Worm (Caenorhabditis elegans) whole organism, mixed stage, embryonic: ENCODE results near the gene K09E9.3.

Source experiments
- blmp-1 ChIP-seq: fragments of 150-350 bp; optimal IDR thresholded peaks from 2 replicates; lab custom pipeline; 2014; ENCODE audit warnings: missing biosample characterization, missing genetic modification characterization
- ceh-39 ChIP-seq: fragments of 150-350 bp; optimal IDR thresholded peaks from 2 replicates; lab custom pipeline; 2014; ENCODE audit warnings: missing biosample characterization, missing genetic modification characterization
- ces-1 ChIP-seq: fragments of 150-350 bp; optimal IDR thresholded peaks from 2 replicates; lab custom pipeline; 2014; ENCODE audit warnings: missing biosample characterization, missing genetic modification reagents, missing genetic modification characterization
- cnd-1 ChIP-seq: fragments of 200-800 bp; sonication (Bioruptor generic); optimal IDR thresholded peaks from 2 replicates; lab custom pipeline; 2018; ENCODE audit warnings: mild to moderate bottlenecking, missing genetic modification characterization, missing compliant biosample characterization
- elt-1 ChIP-seq: sonication (generic microtip); optimal IDR thresholded peaks from 2 replicates; lab custom pipeline; 2017; ENCODE audit warnings: missing genetic modification characterization, mild to moderate bottlenecking, missing compliant biosample characterization, antibody characterized with exemption, moderate library complexity, borderline replicate concordance; ENCODE audit not compliant: insufficient read depth
- elt-3 ChIP-seq: fragments of 150-350 bp; optimal IDR thresholded peaks from 2 replicates; lab custom pipeline; 2014; ENCODE audit warnings: missing biosample characterization, missing genetic modification characterization
- lsy-2 ChIP-seq: fragments of 150-350 bp; optimal IDR thresholded peaks from 2 replicates; lab custom pipeline; 2014; ENCODE audit warnings: missing biosample characterization, missing genetic modification characterization
- nhr-237 ChIP-seq: fragments of 150-350 bp; optimal IDR thresholded peaks from 2 replicates; lab custom pipeline; 2014; ENCODE audit warnings: missing biosample characterization, missing genetic modification characterization
- nhr-28 ChIP-seq: fragments of 150-350 bp; optimal IDR thresholded peaks from 2 replicates; lab custom pipeline; 2014; ENCODE audit warnings: missing biosample characterization, missing genetic modification characterization
- sptf-1 ChIP-seq: sonication (generic microtip); optimal IDR thresholded peaks from 2 replicates; lab custom pipeline; 2017; ENCODE audit warnings: mild to moderate bottlenecking, missing genetic modification characterization, moderate library complexity, missing compliant biosample characterization
- unc-62 ChIP-seq: fragments of 150-350 bp; optimal IDR thresholded peaks from 2 replicates; lab custom pipeline; 2014; ENCODE audit warnings: missing biosample characterization, missing genetic modification reagents, missing genetic modification characterization
- ztf-11 ChIP-seq: fragments of 150-350 bp; optimal IDR thresholded peaks from 2 replicates; lab custom pipeline; 2014; ENCODE audit warnings: missing biosample characterization, missing genetic modification characterization

- no peak for TF ChIP-seq elt-1 (tag; lab: Kevin White, UChicago)
- TF ChIP-seq blmp-1 (tag; lab: Kevin White, UChicago): no peak
- TF ChIP-seq ces-1 (GFP tag; lab: Kevin White, UChicago): no peak
- no peak for TF ChIP-seq elt-3 (tag; lab: Kevin White, UChicago)
- TF ChIP-seq cnd-1 (tag; lab: Kevin White, UChicago): no peak
- no peak for TF ChIP-seq ceh-39 (tag; lab: Kevin White, UChicago)
- no peak for TF ChIP-seq nhr-237 (tag; lab: Kevin White, UChicago)
- no peak for TF ChIP-seq ztf-11 (tag; lab: Kevin White, UChicago)
- TF ChIP-seq lsy-2: no peak
- no peak for TF ChIP-seq sptf-1
- no peak for TF ChIP-seq unc-62 (GFP tag; lab: Kevin White, UChicago)
- TF ChIP-seq nhr-28: no peak
Measured at ce11 chrX:15650919-15651420, 37.4 kb upstream of the K09E9.3 start, which contains the start of gene F59D12.3.
